Worm (Caenorhabditis elegans): ENCODE data around the gene Y39A1A.3.
A peak's percentile ranks its signal among the peaks of the same experiment; 100 is the strongest.

Gene Y39A1A.3

DNA sequence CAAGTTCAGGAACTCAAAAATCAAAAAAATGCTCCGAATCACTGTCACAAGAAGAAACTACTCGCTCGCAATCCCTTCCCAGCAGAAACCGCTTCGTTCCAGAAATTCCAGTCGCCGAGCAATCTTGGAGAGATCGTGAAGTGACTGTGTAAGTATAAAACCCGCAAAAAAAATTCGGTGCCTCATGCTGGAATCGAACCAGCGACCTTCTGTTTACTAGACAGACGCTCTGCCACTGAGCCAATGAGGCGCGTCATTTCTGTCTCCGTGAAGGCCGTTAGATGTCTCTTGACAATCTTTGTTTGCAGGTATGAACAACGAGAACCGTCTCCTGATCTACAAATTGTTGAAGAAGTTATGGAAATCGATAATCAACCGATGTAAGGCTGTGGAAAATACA lies 28.3 kb upstream of the Y39A1A.3 start (continued):
- TF ChIP-seq ces-1 (GFP tag; optimal IDR thresholded peaks at IDR 0.05) (no peak), mls-2 (tag; optimal IDR thresholded peaks at IDR 0.05) (peak; percentile 87), pha-4 (tag; optimal IDR thresholded peaks at IDR 0.05) (peak; percentile 18), zip-8 (tag; optimal IDR thresholded peaks at IDR 0.05) (no peak), lin-32 (GFP tag; optimal IDR thresholded peaks at IDR 0.05) (peak; percentile 72), nhr-28 (tag; optimal IDR thresholded peaks at IDR 0.05) (no peak), unc-39 (tag; optimal IDR thresholded peaks at IDR 0.05) (no peak)

- TF ChIP-seq hlh-1 (tag; optimal IDR thresholded peaks at IDR 0.05) (no peak), zip-8 (tag; optimal IDR thresholded peaks at IDR 0.05) (no peak), flh-1 (GFP tag; optimal IDR thresholded peaks at IDR 0.05) (no peak), mab-5 (tag; optimal IDR thresholded peaks at IDR 0.05) (no peak), cnd-1 (tag; optimal IDR thresholded peaks at IDR 0.05) (no peak), drap-1 (GFP tag; optimal IDR thresholded peaks at IDR 0.05) (no peak), M03D4.4 (tag; optimal IDR thresholded peaks at IDR 0.05) (no peak), sptf-1 (tag; optimal IDR thresholded peaks at IDR 0.05) (no peak), elt-1 (tag; optimal IDR thresholded peaks at IDR 0.05; ENCODE audit: borderline replicate concordance, insufficient read depth) (no peak), ham-2 (GFP tag; optimal IDR thresholded peaks at IDR 0.05) (no peak), lin-13 (tag; optimal IDR thresholded peaks at IDR 0.05) (no peak), ces-1 (GFP tag; optimal IDR thresholded peaks at IDR 0.05) (no peak), ceh-83 (GFP tag; optimal IDR thresholded peaks at IDR 0.05) (no peak), pha-4 (tag; optimal IDR thresholded peaks at IDR 0.05) (no peak), ceh-43 (GFP tag; optimal IDR thresholded peaks at IDR 0.05) (no peak), nhr-28 (tag; optimal IDR thresholded peaks at IDR 0.05) (no peak)
Measured at ce11 chrIII:10621208-10621607, 24.9 kb upstream of the Y39A1A.3 start, which contains the start of the genes lron-10 and hpr-9. TSS of gene lron-10 (minus strand) at chrIII:10621369. TSS of gene hpr-9 (plus strand) at chrIII:10621551.

ce11 chrIII:10615166-10615565 lies 18.9 kb upstream of the Y39A1A.3 start, which contains the start of gene mrpl-22:
TSS of gene mrpl-22 (plus strand) at chrIII:10615466.
- TF ChIP-seq drap-1 (GFP tag; optimal IDR thresholded peaks at IDR 0.05) (no peak), unc-120 (tag; optimal IDR thresholded peaks at IDR 0.05; ENCODE audit: poor library complexity, severe bottlenecking) (no peak), ceh-43 (GFP tag; optimal IDR thresholded peaks at IDR 0.05) (no peak), zip-8 (tag; optimal IDR thresholded peaks at IDR 0.05) (no peak), elt-1 (tag; optimal IDR thresholded peaks at IDR 0.05; ENCODE audit: borderline replicate concordance, insufficient read depth) (no peak), nhr-237 (tag; optimal IDR thresholded peaks at IDR 0.05) (no peak), tbx-8 (GFP tag; optimal IDR thresholded peaks at IDR 0.05) (no peak), nhr-12 (tag; optimal IDR thresholded peaks at IDR 0.05) (no peak), mab-5 (tag; optimal IDR thresholded peaks at IDR 0.05) (no peak), ceh-39 (tag; optimal IDR thresholded peaks at IDR 0.05) (no peak), ceh-83 (GFP tag; optimal IDR thresholded peaks at IDR 0.05) (no peak), ham-2 (GFP tag; optimal IDR thresholded peaks at IDR 0.05) (no peak), elt-3 (tag; optimal IDR thresholded peaks at IDR 0.05) (no peak)

DNA sequence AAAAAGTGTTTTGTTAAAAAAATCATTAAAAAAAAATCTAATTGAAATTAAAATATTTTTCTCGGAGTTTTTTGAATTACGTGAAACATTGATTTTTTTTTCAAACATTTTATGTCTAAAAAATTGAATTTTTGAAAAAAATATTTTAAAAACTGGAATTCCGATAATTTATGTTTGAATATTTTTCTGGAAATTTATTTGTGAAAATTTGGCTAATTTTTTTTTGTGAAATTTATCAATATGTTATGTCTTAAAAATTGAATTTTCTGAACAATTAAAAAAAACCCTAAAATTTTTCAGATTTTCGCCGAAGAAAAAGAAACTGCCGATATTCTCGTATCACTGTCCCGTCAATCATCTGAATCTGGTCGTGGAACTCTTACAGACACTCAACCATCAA lies 16.0 kb upstream of the Y39A1A.3 start, which contains the start of gene Y39A1A.24:
Gene Y39A1A.24, plus strand, starts transcription at position 301 of the 400 bp plus-strand sequence.
- TF ChIP-seq ces-1 (GFP tag; optimal IDR thresholded peaks at IDR 0.05) (no peak), elt-3 (tag; optimal IDR thresholded peaks at IDR 0.05) (no peak), zip-8 (tag; optimal IDR thresholded peaks at IDR 0.05) (no peak), nhr-2 (tag; optimal IDR thresholded peaks at IDR 0.05) (no peak), ham-2 (GFP tag; optimal IDR thresholded peaks at IDR 0.05) (no peak), mls-2 (tag; optimal IDR thresholded peaks at IDR 0.05) (no peak), sptf-1 (tag; optimal IDR thresholded peaks at IDR 0.05) (no peak), nhr-12 (tag; optimal IDR thresholded peaks at IDR 0.05) (no peak), sem-2 (GFP tag; optimal IDR thresholded peaks at IDR 0.05) (no peak), lsy-2 (tag; optimal IDR thresholded peaks at IDR 0.05) (no peak)

- TF ChIP-seq cnd-1 (tag; optimal IDR thresholded peaks at IDR 0.05), result no peak
- no peak for TF ChIP-seq nhr-12 (tag; optimal IDR thresholded peaks at IDR 0.05)
- TF ChIP-seq lsy-2 (tag; optimal IDR thresholded peaks at IDR 0.05), result no peak
- TF ChIP-seq ceh-39 (tag; optimal IDR thresholded peaks at IDR 0.05), result no peak
- TF ChIP-seq nhr-28 (tag; optimal IDR thresholded peaks at IDR 0.05), result no peak
- TF ChIP-seq ceh-43 (GFP tag; optimal IDR thresholded peaks at IDR 0.05), result no peak
- no peak for TF ChIP-seq nhr-76 (tag; optimal IDR thresholded peaks at IDR 0.05)
- no peak for TF ChIP-seq tbx-8 (GFP tag; optimal IDR thresholded peaks at IDR 0.05)
Measured at ce11 chrIII:10608161-10608560, 11.9 kb upstream of the Y39A1A.3 start.
